Worm (Caenorhabditis elegans) whole organism, early embryonic: ENCODE data around the gene irld-48.

Experiments used
- ama-1 ChIP-seq: fragments of 150-350 bp; optimal IDR thresholded peaks from 2 replicates; lab custom pipeline; 2014
- ceh-36 ChIP-seq: sonication (generic microtip); optimal IDR thresholded peaks from 2 replicates; lab custom pipeline; 2016; ENCODE audit warnings: missing genetic modification characterization, inconsistent platforms, missing compliant biosample characterization
- hmbx-1 ChIP-seq: sonication (generic microtip); optimal IDR thresholded peaks from 2 replicates; lab custom pipeline; 2016; ENCODE audit warnings: mild to moderate bottlenecking, missing genetic modification characterization, missing compliant biosample characterization
- hnd-1 ChIP-seq: sonication (generic microtip); optimal IDR thresholded peaks from 2 replicates; lab custom pipeline; 2016; ENCODE audit warnings: missing genetic modification characterization, missing compliant biosample characterization
- scrt-1 ChIP-seq: fragments of 200-800 bp; sonication (Bioruptor generic); IDR thresholded peaks from 2 replicates; pipeline ENCODE4 v1.3.6; 2022; ENCODE audit warnings: missing genetic modification characterization, missing compliant biosample characterization
- tra-4 ChIP-seq: sonication (generic microtip); optimal IDR thresholded peaks from 2 replicates; lab custom pipeline; 2017; ENCODE audit warnings: missing genetic modification characterization, missing compliant biosample characterization

ce11 chrII:2958308-2958707 lies 2.4 kb downstream of the irld-48 start, which contains the start of gene srw-60:
- TF ChIP-seq ama-1 (lab: Kevin White, UChicago) (no peak), ceh-36 (tag; lab: Kevin White, UChicago) (no peak), scrt-1 (GFP tag; lab: Robert Waterston, UW) (no peak), hmbx-1 (tag; lab: Kevin White, UChicago) (no peak), hnd-1 (no peak), tra-4 (no peak)
